Worm (Caenorhabditis elegans) whole organism, late embryonic: ENCODE measurements around the gene C07A4.2.

Source experiments
- K02D7.2 ChIP-seq: sonication (generic microtip); optimal IDR thresholded peaks from 2 replicates; lab custom pipeline; 2017; ENCODE audit warnings: mild to moderate bottlenecking, missing genetic modification characterization, missing compliant biosample characterization
- Y22D7AL.16 ChIP-seq: sonication (generic microtip); optimal IDR thresholded peaks from 2 replicates; lab custom pipeline; 2016; ENCODE audit warnings: missing genetic modification characterization, missing compliant biosample characterization
- ama-1 ChIP-seq: fragments of 150-350 bp; optimal IDR thresholded peaks from 2 replicates; lab custom pipeline; 2014
- ceh-14 ChIP-seq: sonication (generic microtip); optimal IDR thresholded peaks from 2 replicates; lab custom pipeline; 2016; ENCODE audit warnings: missing genotype, missing genetic modification characterization, missing compliant biosample characterization
- gmeb-2 ChIP-seq: sonication (generic microtip); optimal IDR thresholded peaks from 2 replicates; lab custom pipeline; 2016; ENCODE audit warnings: missing genetic modification characterization, inconsistent platforms, missing compliant biosample characterization
- hlh-6 ChIP-seq: sonication (generic microtip); optimal IDR thresholded peaks from 2 replicates; lab custom pipeline; 2016; ENCODE audit warnings: missing genotype, missing genetic modification characterization, missing compliant biosample characterization
- lim-6 ChIP-seq: sonication (generic microtip); optimal IDR thresholded peaks from 2 replicates; lab custom pipeline; 2016; ENCODE audit warnings: missing genetic modification characterization, missing compliant biosample characterization
- nhr-11 ChIP-seq: fragments of 150-350 bp; optimal IDR thresholded peaks from 2 replicates; lab custom pipeline; 2014; ENCODE audit warnings: missing biosample characterization, missing genetic modification characterization
- npax-4 ChIP-seq: sonication (generic microtip); optimal IDR thresholded peaks from 2 replicates; lab custom pipeline; 2016; ENCODE audit warnings: missing genetic modification characterization, missing compliant biosample characterization
- pha-4 ChIP-seq: fragments of 150-350 bp; optimal IDR thresholded peaks from 2 replicates; lab custom pipeline; 2018; ENCODE audit warnings: missing biosample characterization, missing genetic modification reagents, missing genetic modification characterization
- ref-2 ChIP-seq: sonication (generic microtip); optimal IDR thresholded peaks from 2 replicates; lab custom pipeline; 2016; ENCODE audit warnings: missing genetic modification characterization, missing compliant biosample characterization
- sox-2 ChIP-seq: fragments of 200-800 bp; sonication (Bioruptor generic); IDR thresholded peaks from 2 replicates; pipeline ENCODE4 v1.3.6; 2022; ENCODE audit warnings: missing genetic modification reagents, missing genetic modification characterization, missing compliant biosample characterization
- tbx-2 ChIP-seq: sonication (generic microtip); optimal IDR thresholded peaks from 2 replicates; lab custom pipeline; 2016; ENCODE audit warnings: missing genetic modification characterization, missing compliant biosample characterization
- tbx-7 ChIP-seq: sonication (generic microtip); optimal IDR thresholded peaks from 2 replicates; lab custom pipeline; 2016; ENCODE audit warnings: missing genotype, missing genetic modification characterization, missing compliant biosample characterization

DNA sequence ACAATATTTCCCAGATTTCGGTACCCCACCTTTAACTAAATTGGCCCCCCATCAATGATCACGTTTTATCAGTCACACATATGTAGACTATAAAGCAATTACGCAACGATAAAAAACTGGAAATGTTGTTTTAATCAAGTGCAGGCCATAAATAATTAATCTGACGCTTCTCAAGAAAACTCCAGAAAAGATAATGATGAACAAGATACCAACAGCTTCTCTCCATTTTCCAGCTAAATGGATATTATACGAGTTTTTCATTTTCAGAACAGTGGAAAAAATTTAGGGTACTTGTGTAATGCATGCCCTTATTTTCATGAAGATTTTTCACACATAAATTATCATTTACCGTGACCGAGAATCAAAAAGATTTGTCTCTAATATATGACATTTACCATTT lies 44.3 kb downstream of the C07A4.2 start:
- no peak for TF ChIP-seq hlh-6 (tag; lab: Kevin White, UChicago)
- TF ChIP-seq Y22D7AL.16 (tag; lab: Kevin White, UChicago) = no peak
- no peak for TF ChIP-seq ceh-14 (tag; lab: Kevin White, UChicago)
- no peak for TF ChIP-seq tbx-2 (tag; lab: Kevin White, UChicago)
- no peak for TF ChIP-seq npax-4
- TF ChIP-seq gmeb-2 (tag; lab: Kevin White, UChicago) = no peak
- TF ChIP-seq nhr-11 = no peak
- TF ChIP-seq pha-4 = no peak
- TF ChIP-seq ama-1 (lab: Kevin White, UChicago) = no peak
- TF ChIP-seq ref-2 = no peak
- no peak for TF ChIP-seq lim-6 (tag; lab: Kevin White, UChicago)
- TF ChIP-seq K02D7.2 (tag; lab: Kevin White, UChicago) = no peak
- no peak for TF ChIP-seq tbx-7 (tag; lab: Kevin White, UChicago)
- TF ChIP-seq sox-2 (GFP tag; lab: Robert Waterston, UW) = no peak
